Worm (Caenorhabditis elegans) whole organism, midembryonic: ENCODE measurements around the gene unc-31.

Experiments
- T22C8.4 ChIP-seq: fragments of 200-800 bp; sonication (Bioruptor generic); IDR thresholded peaks from 2 replicates; pipeline ENCODE4 v1.3.6; 2022; ENCODE audit warnings: missing genetic modification characterization, missing compliant biosample characterization
- cog-1 ChIP-seq: sonication (generic microtip); optimal IDR thresholded peaks from 2 replicates; lab custom pipeline; 2016; ENCODE audit warnings: missing genetic modification characterization, missing compliant biosample characterization
- flt-1 ChIP-seq: fragments of 200-800 bp; sonication (Bioruptor generic); IDR thresholded peaks from 2 replicates; pipeline ENCODE4 v1.3.6; 2022; ENCODE audit warnings: missing genetic modification characterization, missing compliant biosample characterization
- klf-2 ChIP-seq: fragments of 200-800 bp; sonication (Bioruptor generic); conservative IDR thresholded peaks from 2 replicates; pipeline ENCODE4 v1.3.6; 2022; ENCODE audit warnings: missing genetic modification reagents, missing genetic modification characterization, missing compliant biosample characterization
- med-1 ChIP-seq: sonication (generic microtip); optimal IDR thresholded peaks from 2 replicates; lab custom pipeline; 2017; ENCODE audit warnings: missing genetic modification characterization, mild to moderate bottlenecking, missing compliant biosample characterization, antibody characterized with exemption, missing genetic modification reagents; ENCODE audit not compliant: insufficient read depth
- ref-1 ChIP-seq: fragments of 200-800 bp; sonication (Bioruptor generic); conservative IDR thresholded peaks from 2 replicates; pipeline ENCODE4 v1.3.6; 2022; ENCODE audit warnings: missing genetic modification reagents, missing genetic modification characterization, missing compliant biosample characterization
- tab-1 ChIP-seq: fragments of 200-800 bp; sonication (Bioruptor generic); IDR thresholded peaks from 2 replicates; pipeline ENCODE4 v1.3.6; 2022; ENCODE audit warnings: missing genetic modification characterization, missing compliant biosample characterization
- ztf-23 ChIP-seq: fragments of 200-800 bp; sonication (Bioruptor generic); IDR thresholded peaks from 2 replicates; pipeline ENCODE4 v1.3.6; 2022; ENCODE audit warnings: missing genetic modification reagents, missing genetic modification characterization, missing compliant biosample characterization
- ztf-29 ChIP-seq: fragments of 200-800 bp; sonication (Bioruptor generic); IDR thresholded peaks from 2 replicates; pipeline ENCODE4 v1.3.6; 2022; ENCODE audit warnings: missing genetic modification reagents, missing genetic modification characterization, missing compliant biosample characterization

Gene unc-31

DNA sequence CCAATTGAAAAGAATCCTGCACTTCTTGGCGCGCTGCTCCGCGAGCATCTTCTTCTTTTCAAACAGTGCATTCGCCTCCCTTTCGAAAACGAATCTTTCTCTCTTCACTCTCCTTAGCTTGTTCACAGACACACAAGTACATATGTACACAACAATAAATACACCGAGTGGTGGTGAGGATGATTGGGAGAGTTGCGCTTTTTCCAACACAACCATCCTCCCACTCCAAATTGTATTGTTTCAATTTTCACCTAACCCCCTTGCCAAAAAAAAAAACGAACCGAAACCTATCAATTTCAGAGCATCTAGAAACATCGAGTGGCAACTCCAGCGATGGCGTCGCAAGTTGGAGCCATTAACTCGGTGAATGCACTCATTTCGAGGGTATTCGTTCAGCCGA is 27.4 kb upstream of the unc-31 start, which contains the start of gene inx-6:
Gene inx-6 (plus strand): TSS at position 301 of the 400 bp plus-strand sequence.
- no peak for TF ChIP-seq T22C8.4
- no peak for TF ChIP-seq ref-1

DNA sequence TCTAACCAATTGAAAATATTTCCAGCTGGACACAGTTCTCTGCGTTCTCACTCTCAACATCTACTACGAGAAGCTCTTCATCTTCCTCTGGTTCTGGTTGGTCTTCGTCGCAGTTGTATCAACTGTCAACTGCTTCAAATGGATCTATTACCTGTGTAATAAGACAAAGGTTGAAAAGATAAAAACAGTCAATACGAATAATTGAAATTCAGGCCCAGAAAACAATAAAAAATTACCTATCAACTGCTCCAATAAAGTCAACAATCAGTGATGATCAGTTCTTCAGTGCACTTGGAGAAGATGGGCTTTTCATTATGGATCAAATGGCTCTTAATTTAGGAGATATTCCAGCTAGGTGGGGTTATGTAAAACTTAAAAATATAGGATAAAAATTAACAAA is 24.9 kb upstream of the unc-31 start:
- TF ChIP-seq ref-1 (no peak), tab-1 (no peak), ztf-23 (GFP tag; lab: Robert Waterston, UW) (no peak), T22C8.4 (no peak), klf-2 (GFP tag; lab: Robert Waterston, UW) (no peak), med-1 (GFP tag; lab: Kevin White, UChicago) (no peak), flt-1 (GFP tag; lab: Robert Waterston, UW) (no peak), cog-1 (tag; lab: Kevin White, UChicago) (no peak), ztf-29 (GFP tag; lab: Robert Waterston, UW) (no peak)

DNA sequence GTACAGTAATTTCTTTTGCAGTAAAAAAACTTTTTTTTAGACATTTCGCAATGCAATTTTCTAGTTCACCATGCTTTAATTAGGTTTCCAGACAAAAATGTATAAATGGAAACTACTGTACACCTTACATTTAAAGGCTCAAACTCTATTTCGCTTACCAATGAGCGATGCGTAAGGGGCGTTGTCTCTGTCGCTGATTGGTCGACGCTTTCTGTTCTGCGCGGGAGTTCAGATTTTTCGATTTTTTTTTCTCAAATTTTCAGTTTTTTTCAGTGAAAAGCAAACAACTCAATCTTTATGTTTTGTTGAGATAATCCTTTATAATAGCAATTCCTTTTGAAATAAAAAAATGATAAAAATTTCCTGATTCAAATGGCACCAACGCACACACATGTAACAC is 19.5 kb upstream of the unc-31 start:
- TF ChIP-seq T22C8.4 = no peak

DNA sequence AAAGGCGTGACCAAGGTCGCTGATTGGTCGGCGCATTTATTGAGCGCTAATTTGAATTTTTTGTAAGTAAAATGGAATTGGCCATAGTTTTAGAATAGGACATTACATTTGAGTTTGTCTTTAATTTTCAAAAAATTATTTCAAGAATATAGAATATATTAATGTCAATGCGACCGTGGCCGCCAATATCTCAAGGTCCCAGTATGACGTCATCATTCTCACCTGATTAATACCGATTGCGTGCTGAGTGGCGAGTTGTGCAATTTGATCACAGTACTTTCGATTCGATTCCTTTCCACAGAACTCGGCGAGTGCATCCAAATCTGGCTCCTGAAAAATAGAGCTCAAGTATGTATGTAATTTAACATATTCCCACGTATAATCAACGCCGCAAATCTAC is 18.0 kb upstream of the unc-31 start:
- TF ChIP-seq cog-1 (tag; lab: Kevin White, UChicago) (no peak), klf-2 (GFP tag; lab: Robert Waterston, UW) (no peak), ztf-23 (GFP tag; lab: Robert Waterston, UW) (no peak), T22C8.4 (no peak), flt-1 (GFP tag; lab: Robert Waterston, UW) (no peak), tab-1 (no peak), ztf-29 (GFP tag; lab: Robert Waterston, UW) (no peak)

DNA sequence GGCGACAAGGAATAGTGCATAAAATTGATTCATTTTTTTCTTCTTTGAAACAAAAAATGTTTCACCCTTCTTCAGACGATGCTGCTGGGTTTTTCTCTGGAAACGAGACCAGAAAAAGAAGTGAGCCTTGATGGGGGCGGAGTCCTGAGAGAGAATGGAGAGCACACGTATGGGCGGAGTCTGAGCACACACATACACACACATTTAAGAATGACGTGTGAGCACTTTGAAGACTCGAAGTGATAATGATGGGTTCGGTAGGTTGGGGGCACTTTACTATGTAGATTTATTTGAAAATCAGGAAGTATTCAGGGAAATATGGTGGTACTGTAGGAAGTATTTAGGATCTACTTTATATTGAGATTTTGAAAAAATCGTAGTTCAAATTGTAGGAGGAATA is 16.2 kb upstream of the unc-31 start, which contains the start of gene flp-9:
Gene flp-9 (minus strand): TSS at position 101 of the 400 bp plus-strand sequence.
- no peak for TF ChIP-seq ztf-23 (GFP tag; lab: Robert Waterston, UW)
- no peak for TF ChIP-seq ztf-29 (GFP tag; lab: Robert Waterston, UW)
- TF ChIP-seq cog-1 (tag; lab: Kevin White, UChicago) = no peak
- no peak for TF ChIP-seq klf-2 (GFP tag; lab: Robert Waterston, UW)
- TF ChIP-seq med-1 (GFP tag; lab: Kevin White, UChicago) = no peak
- no peak for TF ChIP-seq ref-1
- no peak for TF ChIP-seq tab-1
- TF ChIP-seq flt-1 (GFP tag; lab: Robert Waterston, UW) = no peak
- no peak for TF ChIP-seq T22C8.4

DNA sequence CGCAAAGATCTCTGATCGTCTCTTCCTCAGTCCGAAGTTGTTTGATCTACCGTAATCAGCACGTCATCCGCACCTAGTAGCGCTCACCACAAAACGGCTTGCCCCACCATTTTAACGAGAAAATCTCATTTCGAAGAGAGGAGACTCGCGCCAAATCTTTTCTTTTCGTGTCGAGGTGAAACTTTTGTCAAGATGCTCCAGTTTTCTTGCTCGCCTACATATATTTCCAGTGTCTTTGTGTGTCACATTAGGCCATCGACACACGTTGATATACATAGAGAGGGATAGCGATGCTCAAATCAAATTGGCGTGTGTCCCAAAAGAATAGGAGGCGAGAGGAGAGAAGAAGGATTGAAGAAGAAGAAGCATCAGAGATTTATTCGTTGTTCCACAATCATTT is 10.9 kb upstream of the unc-31 start:
- TF ChIP-seq klf-2 (GFP tag; lab: Robert Waterston, UW) (no peak), flt-1 (GFP tag; lab: Robert Waterston, UW) (no peak), ztf-29 (GFP tag; lab: Robert Waterston, UW) (no peak), med-1 (GFP tag; lab: Kevin White, UChicago) (no peak), ztf-23 (GFP tag; lab: Robert Waterston, UW) (no peak), cog-1 (tag; lab: Kevin White, UChicago) (no peak), T22C8.4 (no peak), ref-1 (no peak), tab-1 (no peak)

DNA sequence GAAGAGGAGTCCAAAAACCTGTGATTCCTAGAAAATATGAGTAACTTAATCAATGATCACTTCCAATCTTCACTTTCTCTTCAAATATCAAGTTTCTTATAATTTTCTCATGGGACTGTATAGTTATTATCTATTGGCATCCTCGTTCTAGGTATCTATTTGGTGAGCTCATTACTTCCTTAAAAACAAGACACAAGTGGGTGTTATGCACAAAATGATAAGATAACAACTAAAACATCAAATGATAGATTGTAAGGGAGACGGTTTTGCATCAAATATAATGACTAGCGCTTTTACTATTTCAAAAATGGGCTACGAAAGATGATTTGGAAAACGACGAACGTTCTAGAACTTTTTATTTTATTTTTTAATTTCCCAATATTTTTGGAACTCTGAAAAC is 8.6 kb upstream of the unc-31 start, which contains the start of gene ZK897.10:
Gene ZK897.10 (plus strand): TSS at position 285 of the 400 bp plus-strand sequence.
- TF ChIP-seq ztf-29 (GFP tag; lab: Robert Waterston, UW) (no peak), ztf-23 (GFP tag; lab: Robert Waterston, UW) (no peak), med-1 (GFP tag; lab: Kevin White, UChicago) (no peak), ref-1 (no peak), flt-1 (GFP tag; lab: Robert Waterston, UW) (no peak), klf-2 (GFP tag; lab: Robert Waterston, UW) (no peak), cog-1 (tag; lab: Kevin White, UChicago) (no peak), T22C8.4 (no peak), tab-1 (no peak)

DNA sequence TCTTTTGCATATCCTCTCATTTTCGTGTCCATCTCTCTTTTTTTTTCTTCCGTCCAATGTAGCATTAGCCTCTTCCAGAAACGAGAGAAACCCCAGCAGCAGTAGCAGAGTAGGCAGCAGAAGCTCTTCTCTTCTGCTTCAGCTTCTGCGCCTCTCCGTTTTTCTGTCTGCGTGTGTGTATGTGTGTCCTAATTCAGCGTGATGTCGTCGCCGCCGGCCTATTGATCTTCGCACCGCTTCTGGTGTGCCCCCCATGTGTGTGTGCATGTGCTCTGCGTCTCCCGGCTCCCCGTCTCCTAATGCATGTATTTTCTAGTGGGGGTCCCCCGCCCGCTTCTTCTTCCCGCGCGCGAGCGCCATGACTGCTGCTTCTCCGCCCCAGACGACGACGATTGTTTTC is 2.3 kb upstream of the unc-31 start:
- peak; percentile 62; the same call in 1 of the 2 replicates for TF ChIP-seq flt-1 (GFP tag; lab: Robert Waterston, UW)
- TF ChIP-seq ztf-23 (GFP tag; lab: Robert Waterston, UW) = no peak; the same call in 1 of the 2 replicates
- TF ChIP-seq klf-2 (GFP tag; lab: Robert Waterston, UW) = no peak

DNA sequence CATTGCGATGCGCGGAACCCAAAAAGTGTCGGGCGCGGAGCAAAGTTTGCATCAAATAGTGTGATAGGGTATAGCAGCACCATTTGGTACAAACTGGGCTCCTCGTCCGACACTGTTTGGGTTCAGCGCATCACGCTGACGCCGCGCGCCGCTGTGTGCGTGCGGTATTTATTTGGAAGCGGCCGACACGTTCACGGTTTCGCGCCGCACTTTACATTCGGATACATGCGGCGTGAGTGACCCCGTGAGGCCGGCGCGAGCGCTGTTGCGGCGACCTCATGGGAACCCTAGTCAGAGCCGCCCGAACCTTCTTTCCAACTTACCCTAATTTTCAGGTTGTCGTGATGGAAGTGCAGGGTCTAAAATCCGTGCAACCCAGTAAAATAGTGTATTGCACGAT is 7.3 kb downstream of the unc-31 start:
- TF ChIP-seq ztf-29 (GFP tag; lab: Robert Waterston, UW) = no peak

DNA sequence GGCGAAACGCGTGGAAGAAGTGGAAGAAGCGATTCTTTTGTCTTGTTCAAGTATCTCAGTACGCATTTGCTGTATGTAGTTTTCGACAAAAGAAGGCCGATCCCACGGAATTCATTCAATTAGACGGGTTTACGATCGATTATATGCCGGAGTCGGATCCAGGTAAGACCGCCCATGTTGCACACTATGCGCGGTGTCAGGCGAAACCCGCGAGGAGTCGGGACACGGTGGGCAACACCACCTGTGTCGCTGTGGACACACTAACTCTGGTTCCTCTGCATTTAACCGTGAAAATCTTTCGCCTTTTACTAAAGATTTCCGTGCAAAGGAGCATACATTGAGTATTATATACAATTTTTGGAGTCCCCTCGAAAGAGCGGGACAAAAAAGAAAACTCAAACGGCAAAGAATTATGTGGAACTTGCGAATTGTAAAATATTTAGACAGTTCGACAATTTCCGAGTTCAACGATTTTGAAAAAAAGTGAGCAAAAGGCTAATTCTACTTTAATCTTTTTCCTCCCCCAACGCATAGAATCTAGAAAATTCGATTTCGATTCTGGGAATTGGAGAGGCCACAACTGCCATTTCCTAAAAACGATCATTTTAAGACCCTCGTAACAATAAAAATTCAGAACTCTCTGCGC is 8.3 kb downstream of the unc-31 start:
- no peak for TF ChIP-seq cog-1 (tag; lab: Kevin White, UChicago)
- TF ChIP-seq flt-1 (GFP tag; lab: Robert Waterston, UW) = 0 out of 2 replicates have a peak, but pooled peaks have one; percentile 21
- no peak for TF ChIP-seq ref-1
- no peak for TF ChIP-seq tab-1
- no peak for TF ChIP-seq med-1 (GFP tag; lab: Kevin White, UChicago)

DNA sequence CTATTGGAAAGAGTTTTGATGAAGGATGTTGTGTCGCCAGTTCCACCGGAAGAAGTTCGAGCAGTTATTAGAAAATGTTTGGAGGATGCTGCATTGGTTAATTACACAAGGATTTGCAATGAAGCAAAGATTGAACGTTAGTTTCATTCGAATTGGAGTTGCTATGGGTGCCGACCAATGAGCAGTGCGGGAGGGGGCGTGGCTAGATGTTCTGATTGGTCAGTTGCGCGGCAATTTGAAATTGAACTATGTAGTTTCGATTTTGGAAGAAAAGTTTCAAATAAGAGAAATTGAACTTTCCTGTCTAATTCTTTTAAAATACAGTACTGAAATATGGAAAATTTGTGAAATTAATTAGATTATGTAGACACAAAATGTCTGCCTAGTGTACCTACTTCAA is 9.5 kb downstream of the unc-31 start:
- TF ChIP-seq T22C8.4 (no peak), flt-1 (GFP tag; lab: Robert Waterston, UW) (no peak), med-1 (GFP tag; lab: Kevin White, UChicago) (no peak), ztf-29 (GFP tag; lab: Robert Waterston, UW) (no peak), ref-1 (no peak), cog-1 (tag; lab: Kevin White, UChicago) (no peak), klf-2 (GFP tag; lab: Robert Waterston, UW) (no peak), tab-1 (no peak)
